Fruit fly (Drosophila melanogaster): ENCODE results near the gene CG7453.

Gene CG7453

dm6 chrX:19165144-19166011 is 14.6 kb upstream of the CG7453 start:
- TF ChIP-seq NFAT (GFP tag; IDR thresholded peaks at IDR 0.05) (no peak), CG8290 (GFP tag; optimal IDR thresholded peaks at IDR 0.05) (no peak), CG8290 (tag; optimal IDR thresholded peaks at IDR 0.05) (no peak), Nf-YB (GFP tag; optimal IDR thresholded peaks at IDR 0.05) (no peak), CG33213 (GFP tag; optimal IDR thresholded peaks at IDR 0.05) (no peak), CG2889 (GFP tag; IDR thresholded peaks at IDR 0.05) (no peak), en (GFP tag; optimal IDR thresholded peaks at IDR 0.05) (no peak), pb (GFP tag; optimal IDR thresholded peaks at IDR 0.05) (no peak), Mes4 (GFP tag; optimal IDR thresholded peaks at IDR 0.05) (no peak), Elba2 (GFP tag; optimal IDR thresholded peaks at IDR 0.05) (no peak), Hr39 (optimal IDR thresholded peaks at IDR 0.05) (no peak), vvl (GFP tag; IDR thresholded peaks at IDR 0.05) (no peak), Asciz (GFP tag; optimal IDR thresholded peaks at IDR 0.05) (peak; percentile 0), HLH4C (GFP tag; IDR thresholded peaks at IDR 0.05; ENCODE audit: partially characterized antibody) (no peak), CG3726 (GFP tag; IDR thresholded peaks at IDR 0.05) (no peak), CG11456 (GFP tag; IDR thresholded peaks at IDR 0.05) (0 out of 3 replicates have a peak, but pooled peaks have one; percentile 39), CG31388 (GFP tag; optimal IDR thresholded peaks at IDR 0.05) (no peak), gsb-n (tag; optimal IDR thresholded peaks at IDR 0.05) (no peak), Ets65A (GFP tag) (peak; percentile 75), Rx (GFP tag; IDR thresholded peaks at IDR 0.05) (no peak), CG11695 (GFP tag; IDR thresholded peaks at IDR 0.05) (peak; percentile 10; the same call in 1 of the 3 replicates), CG1529 (GFP tag; optimal IDR thresholded peaks at IDR 0.05) (no peak), CG6689 (GFP tag; IDR thresholded peaks at IDR 0.05) (peak; percentile 38; the same call in 1 of the 2 replicates), Jarid2 (GFP tag; optimal IDR thresholded peaks at IDR 0.05) (no peak), Dip3 (GFP tag; optimal IDR thresholded peaks at IDR 0.05) (no peak), eyg (GFP tag; optimal IDR thresholded peaks at IDR 0.05) (no peak), CG13296 (GFP tag; optimal IDR thresholded peaks at IDR 0.05) (no peak), tup (GFP tag; optimal IDR thresholded peaks at IDR 0.05) (no peak), Oaz (GFP tag; IDR thresholded peaks at IDR 0.05) (no peak), wek (GFP tag; optimal IDR thresholded peaks at IDR 0.05) (no peak), ara (GFP tag; IDR thresholded peaks at IDR 0.05) (0 out of 2 replicates have a peak, but pooled peaks have one; percentile 12), CG14667 (GFP tag; IDR thresholded peaks at IDR 0.05) (peak; percentile 35; the same call in 1 of the 2 replicates), CG3838 (GFP tag; optimal IDR thresholded peaks at IDR 0.05) (no peak), gem (tag; optimal IDR thresholded peaks at IDR 0.05) (peak; percentile 37), eve (GFP tag; optimal IDR thresholded peaks at IDR 0.05) (peak in 1 of 2 experiments; percentile 62), CG33557 (GFP tag; optimal IDR thresholded peaks at IDR 0.05) (no peak), CG9215 (GFP tag; IDR thresholded peaks at IDR 0.05) (no peak), CTCF (GFP tag; optimal IDR thresholded peaks at IDR 0.05) (no peak), rib (GFP tag; IDR thresholded peaks at IDR 0.05) (peak; percentile 17; the same call in 1 of the 2 replicates), chm (GFP tag; IDR thresholded peaks at IDR 0.05) (no peak), CoRest (tag; optimal IDR thresholded peaks at IDR 0.05) (peak; percentile 19), CG9817 (tag; optimal IDR thresholded peaks at IDR 0.05) (no peak), CG17361 (GFP tag; IDR thresholded peaks at IDR 0.05) (0 out of 3 replicates have a peak, but pooled peaks have one; percentile 23), CG2199 (GFP tag; IDR thresholded peaks at IDR 0.05) (no peak), CG30431 (GFP tag; optimal IDR thresholded peaks at IDR 0.05) (peak; percentile 8), ttk (GFP tag; IDR thresholded peaks at IDR 0.05) (no peak), CG2202 (tag; optimal IDR thresholded peaks at IDR 0.05) (no peak), vnd (GFP tag; IDR thresholded peaks at IDR 0.05; ENCODE audit: partially characterized antibody) (no peak), Optix (GFP tag; IDR thresholded peaks at IDR 0.05) (no peak), CG12155 (GFP tag; optimal IDR thresholded peaks at IDR 0.05) (no peak), her (GFP tag; optimal IDR thresholded peaks at IDR 0.05) (no peak), CG1647 (GFP tag; optimal IDR thresholded peaks at IDR 0.05) (no peak)
